Worm (Caenorhabditis elegans): ENCODE results near the gene C18C4.7.

Gene C18C4.7

ce11 chrV:5504295-5504694, 62.7 kb downstream of the C18C4.7 start:
- TF ChIP-seq ham-2 (GFP tag; optimal IDR thresholded peaks at IDR 0.05) (no peak), nhr-76 (tag; optimal IDR thresholded peaks at IDR 0.05) (no peak), nhr-2 (tag; optimal IDR thresholded peaks at IDR 0.05) (no peak), mab-5 (tag; optimal IDR thresholded peaks at IDR 0.05) (no peak), unc-62 (GFP tag; optimal IDR thresholded peaks at IDR 0.05) (no peak), sptf-1 (tag; optimal IDR thresholded peaks at IDR 0.05) (no peak), M03D4.4 (tag; optimal IDR thresholded peaks at IDR 0.05) (no peak), ceh-83 (GFP tag; optimal IDR thresholded peaks at IDR 0.05) (no peak), unc-120 (tag; optimal IDR thresholded peaks at IDR 0.05; ENCODE audit: poor library complexity, severe bottlenecking) (no peak)

DNA sequence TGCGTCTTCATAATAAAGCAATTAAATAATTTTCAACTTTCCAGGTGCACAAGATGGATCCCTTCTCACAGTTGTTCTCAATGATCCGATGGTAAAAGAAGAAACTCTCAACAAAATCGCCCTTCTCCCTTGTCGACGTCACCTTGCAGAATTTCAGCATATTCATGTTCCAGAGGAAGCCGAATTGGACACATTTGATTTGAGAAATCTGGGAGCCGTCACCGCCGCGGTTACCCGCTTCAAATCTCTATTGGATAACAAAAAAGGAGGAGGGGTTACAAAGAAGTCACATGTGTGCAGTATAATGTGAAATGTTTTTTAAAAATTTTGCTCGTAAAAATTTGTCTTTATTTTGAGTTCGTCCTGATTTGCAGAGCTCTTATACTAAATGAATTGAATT, 64.3 kb downstream of the C18C4.7 start:
- TF ChIP-seq nhr-28 (tag; optimal IDR thresholded peaks at IDR 0.05) (no peak), mep-1 (tag; optimal IDR thresholded peaks at IDR 0.05) (no peak), nhr-237 (tag; optimal IDR thresholded peaks at IDR 0.05) (no peak), blmp-1 (tag; optimal IDR thresholded peaks at IDR 0.05) (no peak), bed-3 (GFP tag; optimal IDR thresholded peaks at IDR 0.05) (no peak), snpc-4 (tag; optimal IDR thresholded peaks at IDR 0.05) (no peak), lin-32 (GFP tag; optimal IDR thresholded peaks at IDR 0.05) (no peak), drap-1 (GFP tag; optimal IDR thresholded peaks at IDR 0.05) (no peak), zip-8 (tag; optimal IDR thresholded peaks at IDR 0.05) (no peak)

Measured in whole organism, mixed stage, embryonic.